Worm (Caenorhabditis elegans) whole organism, early embryonic: ENCODE results near the gene C50C3.5.

Experiments
- flt-1 ChIP-seq: fragments of 200-800 bp; sonication (Bioruptor generic); IDR thresholded peaks from 2 replicates; pipeline ENCODE4 v1.3.6; 2022; ENCODE audit warnings: missing genetic modification characterization, missing compliant biosample characterization
- pes-1 ChIP-seq: fragments of 200-800 bp; sonication (Bioruptor generic); IDR thresholded peaks from 2 replicates; pipeline ENCODE4 v1.3.6; 2022; ENCODE audit warnings: missing genetic modification reagents, missing genetic modification characterization, missing compliant biosample characterization
- sea-1 ChIP-seq: fragments of 200-800 bp; sonication (Bioruptor generic); conservative IDR thresholded peaks from 2 replicates; pipeline ENCODE4 v1.3.6; 2022; ENCODE audit warnings: missing genetic modification characterization, missing compliant biosample characterization

ce11 chrIII:8136517-8137099 is 42.4 kb upstream of the C50C3.5 start:
- TF ChIP-seq flt-1 (GFP tag; lab: Robert Waterston, UW) (no peak), sea-1 (GFP tag; lab: Robert Waterston, UW) (no peak), pes-1 (no peak)
